Fruit fly (Drosophila melanogaster) whole organism, embryonic: ENCODE measurements around the gene Cnot4.

Source experiments
- Ada2b ChIP-seq: fragments of 200-800 bp; sonication (Bioruptor generic); IDR thresholded peaks from 2 replicates; pipeline ENCODE4 v1.3.6; 2022; ENCODE audit warnings: missing biosample characterization, missing genetic modification characterization
- Adf1 ChIP-seq: fragments of 200-800 bp; sonication (Bioruptor generic); IDR thresholded peaks from 2 replicates; pipeline ENCODE4 v1.3.6; 2022; ENCODE audit warnings: missing biosample characterization, missing genetic modification characterization
- Bdp1 ChIP-seq: fragments of 200-800 bp; sonication (Bioruptor generic); optimal IDR thresholded peaks from 3 replicates; lab custom pipeline; 2016; ENCODE audit warnings: missing biosample characterization, missing genetic modification characterization
- BtbVII ChIP-seq: fragments of 200-800 bp; sonication (Bioruptor generic); optimal IDR thresholded peaks from 3 replicates; lab custom pipeline; 2017; ENCODE audit warnings: missing biosample characterization, mild to moderate bottlenecking, missing genetic modification characterization
- CG11504 ChIP-seq: fragments of 200-800 bp; sonication (Bioruptor generic); optimal IDR thresholded peaks from 3 replicates; lab custom pipeline; 2019; ENCODE audit warnings: missing biosample characterization, mild to moderate bottlenecking, missing genetic modification characterization, moderate library complexity
- CG15011 ChIP-seq: fragments of 200-800 bp; sonication (Bioruptor generic); optimal IDR thresholded peaks from 3 replicates; lab custom pipeline; 2018; ENCODE audit warnings: missing biosample characterization, mild to moderate bottlenecking, missing genetic modification characterization
- CG16779 ChIP-seq: fragments of 200-800 bp; sonication (Bioruptor generic); IDR thresholded peaks from 2 replicates; pipeline ENCODE4 v1.3.6; 2022; ENCODE audit warnings: missing biosample characterization, missing genetic modification characterization
- CG17186 ChIP-seq: fragments of 200-800 bp; sonication (Bioruptor generic); optimal IDR thresholded peaks from 3 replicates; lab custom pipeline; 2017; ENCODE audit warnings: missing biosample characterization, missing genetic modification reagents, missing genetic modification characterization
- CG17328 ChIP-seq: fragments of 200-800 bp; sonication (Bioruptor generic); IDR thresholded peaks from 2 replicates; pipeline ENCODE4 v1.3.6; 2022; ENCODE audit warnings: missing biosample characterization, missing genetic modification characterization
- CG17361 ChIP-seq: fragments of 200-800 bp; sonication (Bioruptor generic); IDR thresholded peaks from 3 replicates; pipeline ENCODE4 v1.3.6; 2022; ENCODE audit warnings: missing biosample characterization, missing genetic modification characterization
- CG17912 ChIP-seq: fragments of 200-800 bp; sonication (Bioruptor generic); optimal IDR thresholded peaks from 2 replicates; lab custom pipeline; 2018; ENCODE audit warnings: missing biosample characterization, mild to moderate bottlenecking, missing genetic modification characterization
- CG30020 ChIP-seq: fragments of 200-800 bp; optimal IDR thresholded peaks from 2 replicates; lab custom pipeline; 2019; ENCODE audit warnings: missing biosample characterization, mild to moderate bottlenecking, missing genetic modification characterization, moderate library complexity
- CG34224 ChIP-seq: fragments of 200-800 bp; sonication (Bioruptor generic); IDR thresholded peaks from 3 replicates; pipeline ENCODE4 v1.3.6; 2022; ENCODE audit warnings: missing biosample characterization, missing genetic modification characterization; ENCODE audit not compliant: partially characterized antibody
- CG3726 ChIP-seq: fragments of 200-800 bp; sonication (Bioruptor generic); IDR thresholded peaks from 3 replicates; pipeline ENCODE4, ENCODE4 v1.3.6; 2022; ENCODE audit warnings: missing biosample characterization, missing genetic modification characterization
- CG5245 ChIP-seq: fragments of 200-800 bp; sonication (Bioruptor generic); optimal IDR thresholded peaks from 3 replicates; lab custom pipeline; 2016; ENCODE audit warnings: missing biosample characterization, missing genetic modification characterization
- CG6175 ChIP-seq: fragments of 200-800 bp; sonication (Bioruptor generic); IDR thresholded peaks from 3 replicates; pipeline ENCODE4 v1.3.6; 2022; ENCODE audit warnings: missing biosample characterization, missing genetic modification characterization
- CG6254 ChIP-seq: fragments of 200-800 bp; sonication (Bioruptor generic); optimal IDR thresholded peaks from 3 replicates; lab custom pipeline; 2017; ENCODE audit warnings: mild to moderate bottlenecking, missing biosample characterization, missing genetic modification reagents, missing genetic modification characterization
- CG8089 ChIP-seq: fragments of 200-800 bp; sonication (Bioruptor generic); optimal IDR thresholded peaks from 3 replicates; lab custom pipeline; 2016; ENCODE audit warnings: missing biosample characterization, missing genetic modification characterization
- CG9609 ChIP-seq: fragments of 200-800 bp; sonication (Bioruptor generic); optimal IDR thresholded peaks from 3 replicates; lab custom pipeline; 2016; ENCODE audit warnings: missing biosample characterization, missing genetic modification characterization
- Camta ChIP-seq: fragments of 200-800 bp; sonication (Bioruptor generic); optimal IDR thresholded peaks from 2 replicates; lab custom pipeline; 2016; ENCODE audit warnings: missing biosample characterization, missing genetic modification characterization
- Chrac-16 ChIP-seq: fragments of 200-800 bp; sonication (Bioruptor generic); optimal IDR thresholded peaks from 3 replicates; lab custom pipeline; 2016; ENCODE audit warnings: missing biosample characterization, missing genetic modification characterization
- E2f1 ChIP-seq: fragments of 200-800 bp; sonication (Bioruptor generic); IDR thresholded peaks from 2 replicates; pipeline ENCODE4 v1.3.6; 2022; ENCODE audit warnings: missing biosample characterization, missing genetic modification characterization
- Ets97D ChIP-seq: fragments of 200-800 bp; sonication (Bioruptor generic); optimal IDR thresholded peaks from 3 replicates; lab custom pipeline; 2016; ENCODE audit warnings: missing biosample characterization, missing genetic modification characterization
- H2.0 ChIP-seq: fragments of 200-800 bp; sonication (Bioruptor generic); IDR thresholded peaks from 2 replicates; pipeline ENCODE4 v1.3.6; 2022; ENCODE audit warnings: missing biosample characterization, missing genetic modification characterization
- HLH4C ChIP-seq: fragments of 200-800 bp; sonication (Bioruptor generic); IDR thresholded peaks from 3 replicates; pipeline ENCODE4 v1.3.6; 2022; ENCODE audit warnings: missing biosample characterization, missing genetic modification characterization; ENCODE audit not compliant: partially characterized antibody
- Hsf ChIP-seq: fragments of 200-800 bp; sonication (Bioruptor generic); optimal IDR thresholded peaks from 3 replicates; lab custom pipeline; 2016; ENCODE audit warnings: missing biosample characterization, missing genetic modification characterization
- Sox102F ChIP-seq: fragments of 200-800 bp; sonication (Bioruptor generic); optimal IDR thresholded peaks from 2 replicates; lab custom pipeline; 2018; ENCODE audit warnings: missing biosample characterization, mild to moderate bottlenecking, missing genetic modification characterization, moderate library complexity
- TFAM ChIP-seq: fragments of 200-800 bp; sonication (Bioruptor generic); optimal IDR thresholded peaks from 2 replicates; lab custom pipeline; 2017; ENCODE audit warnings: missing biosample characterization, missing genetic modification characterization, inconsistent platforms
- ara ChIP-seq: fragments of 200-800 bp; sonication (Bioruptor generic); IDR thresholded peaks from 2 replicates; pipeline ENCODE4 v1.3.6; 2022; ENCODE audit warnings: missing biosample characterization, missing genetic modification characterization
- bowl ChIP-seq: fragments of 200-800 bp; sonication (Bioruptor generic); IDR thresholded peaks from 2 replicates; pipeline ENCODE4 v1.3.6; 2022; ENCODE audit warnings: missing biosample characterization, missing genetic modification characterization
- bsh ChIP-seq, 2 experiments: fragments of 200-800 bp; sonication (Bioruptor generic); optimal IDR thresholded peaks; 2 replicates each; lab custom pipeline; 2017 to 2018; ENCODE audit warnings: mild to moderate bottlenecking in 2 of 2, missing biosample characterization in 2 of 2, missing genetic modification characterization in 2 of 2, moderate library complexity in 1 of 2
- caup ChIP-seq: fragments of 200-800 bp; sonication (Bioruptor generic); optimal IDR thresholded peaks from 3 replicates; lab custom pipeline; 2017; ENCODE audit warnings: missing biosample characterization, mild to moderate bottlenecking, missing genetic modification characterization, moderate library complexity; ENCODE audit not compliant: severe bottlenecking
- fd102C ChIP-seq: fragments of 200-800 bp; sonication (Bioruptor generic); optimal IDR thresholded peaks from 2 replicates; lab custom pipeline; 2018; ENCODE audit warnings: missing biosample characterization, mild to moderate bottlenecking, missing genetic modification characterization, moderate library complexity
- gsb ChIP-seq: fragments of 200-800 bp; sonication (Bioruptor generic); IDR thresholded peaks from 2 replicates; pipeline ENCODE4 v1.3.6; 2022; ENCODE audit warnings: missing biosample characterization, missing genetic modification characterization
- klu ChIP-seq: fragments of 200-800 bp; sonication (Bioruptor generic); IDR thresholded peaks from 2 replicates; pipeline ENCODE4 v1.3.6; 2022; ENCODE audit warnings: missing biosample characterization, missing genetic modification characterization
- luna ChIP-seq: fragments of 200-800 bp; sonication (Bioruptor generic); optimal IDR thresholded peaks from 2 replicates; lab custom pipeline; 2016; ENCODE audit warnings: missing biosample characterization, missing genetic modification characterization
- org-1 ChIP-seq: fragments of 200-800 bp; sonication (Bioruptor generic); optimal IDR thresholded peaks from 2 replicates; lab custom pipeline; 2017; ENCODE audit warnings: missing biosample characterization, missing genetic modification characterization
- pan ChIP-seq, 4 experiments: fragments of >200 bp in 3 of 4; fragments of 200-800 bp in 1 of 4; sonication (Bioruptor generic) in 1 of 4; optimal IDR thresholded peaks in 3 of 4; IDR thresholded peaks in 1 of 4; 2 replicates each; pipeline versions ENCODE4 v1.3.6 to Lab custom; 2017 to 2022; ENCODE audit warnings: missing biosample characterization in 2 of 4, missing genetic modification characterization in 2 of 4, mixed read lengths in 1 of 4
- pho ChIP-seq: fragments of 200-800 bp; sonication (Bioruptor generic); optimal IDR thresholded peaks from 2 replicates; lab custom pipeline; 2016; ENCODE audit warnings: missing biosample characterization, missing genetic modification characterization
- pzg ChIP-seq: fragments of 200-800 bp; sonication (Bioruptor generic); optimal IDR thresholded peaks from 3 replicates; lab custom pipeline; 2018; ENCODE audit warnings: missing biosample characterization, mild to moderate bottlenecking, missing genetic modification characterization, moderate library complexity
- ranshi ChIP-seq: fragments of 200-800 bp; sonication (Bioruptor generic); IDR thresholded peaks from 2 replicates; pipeline ENCODE4 v1.3.6; 2022; ENCODE audit warnings: missing biosample characterization, missing genetic modification characterization
- shn ChIP-seq: fragments of 200-800 bp; sonication (Bioruptor generic); optimal IDR thresholded peaks from 3 replicates; lab custom pipeline; 2016; ENCODE audit warnings: missing biosample characterization, missing genetic modification characterization
- slp2 ChIP-seq: fragments of 200-800 bp; sonication (Bioruptor generic); optimal IDR thresholded peaks from 2 replicates; lab custom pipeline; 2016; ENCODE audit warnings: missing biosample characterization, missing genetic modification characterization
- sna ChIP-seq: fragments of 200-800 bp; sonication (Bioruptor generic); IDR thresholded peaks from 2 replicates; pipeline ENCODE4 v1.3.6; 2022; ENCODE audit warnings: missing biosample characterization, missing genetic modification characterization; ENCODE audit not compliant: partially characterized antibody
- tio ChIP-seq: fragments of 200-800 bp; sonication (Bioruptor generic); optimal IDR thresholded peaks from 2 replicates; lab custom pipeline; 2017; ENCODE audit warnings: missing biosample characterization, missing genetic modification characterization, inconsistent platforms
- tna ChIP-seq: fragments of 200-800 bp; sonication (Bioruptor generic); IDR thresholded peaks from 2 replicates; pipeline ENCODE4 v1.3.6; 2022; ENCODE audit warnings: missing biosample characterization, missing genetic modification characterization; ENCODE audit not compliant: partially characterized antibody
- trh ChIP-seq: fragments of 200-800 bp; sonication (Bioruptor generic); optimal IDR thresholded peaks from 2 replicates; lab custom pipeline; 2016; ENCODE audit warnings: missing biosample characterization, missing genetic modification characterization
- unc-4 ChIP-seq: fragments of 200-800 bp; sonication (Bioruptor generic); IDR thresholded peaks from 2 replicates; pipeline ENCODE4 v1.3.6; 2022; ENCODE audit warnings: missing biosample characterization, missing genetic modification characterization; ENCODE audit not compliant: partially characterized antibody
- z ChIP-seq: fragments of 200-800 bp; sonication (Bioruptor generic); IDR thresholded peaks from 3 replicates; pipeline ENCODE4 v1.3.6; 2022; ENCODE audit warnings: missing biosample characterization, missing genetic modification characterization

Gene Cnot4

dm6 chr2L:10381890-10382450, 14.5 kb upstream of the Cnot4 start, which contains the start of gene CG5096 (continued):
- peak; percentile 93 for TF ChIP-seq caup (GFP tag; lab: Kevin White, UChicago)
- TF ChIP-seq shn (GFP tag; lab: Kevin White, UChicago) = peak; percentile 18
- peak; percentile 46 for TF ChIP-seq CG30020 (tag; lab: Kevin White, UChicago)
- TF ChIP-seq CG15011 = peak; percentile 84
- peak; percentile 79 for TF ChIP-seq Hsf (GFP tag; lab: Kevin White, UChicago)
- peak; percentile 47 for TF ChIP-seq slp2 (GFP tag; lab: Kevin White, UChicago)
- TF ChIP-seq CG17361 (GFP tag; lab: Robert Waterston, UW) = peak; percentile 84; the same call in 2 of the 3 replicates
- peak; percentile 66 for TF ChIP-seq CG5245
- peak; percentile 89 for TF ChIP-seq Ada2b (GFP tag; lab: Robert Waterston, UW)
- no peak for TF ChIP-seq fd102C (GFP tag; lab: Kevin White, UChicago)
- peak; percentile 50 for TF ChIP-seq Ets97D (GFP tag; lab: Kevin White, UChicago)
- peak; percentile 91; the same call in 1 of the 2 replicates for TF ChIP-seq ranshi (GFP tag; lab: Robert Waterston, UW)
- TF ChIP-seq H2.0 (GFP tag; lab: Robert Waterston, UW) = peak; percentile 79
- peak; percentile 68 for TF ChIP-seq tio (GFP tag; lab: Kevin White, UChicago)
- peak; percentile 60 for TF ChIP-seq CG6254
- peak; percentile 88 for TF ChIP-seq E2f1 (GFP tag; lab: Robert Waterston, UW)
- TF ChIP-seq org-1 (GFP tag; lab: Kevin White, UChicago) = peak; percentile 78
- TF ChIP-seq CG34224 (GFP tag; lab: Robert Waterston, UW) = no peak
- TF ChIP-seq sna (GFP tag; lab: Robert Waterston, UW) = no peak
- TF ChIP-seq Adf1 (GFP tag; lab: Robert Waterston, UW) = peak; percentile 76
- no peak for TF ChIP-seq TFAM
- peak; percentile 78 for TF ChIP-seq Camta (GFP tag; lab: Kevin White, UChicago)
- peak; percentile 45 for TF ChIP-seq luna (GFP tag; lab: Kevin White, UChicago)
- peak; percentile 84 for TF ChIP-seq gsb
- TF ChIP-seq CG11504 (tag; lab: Kevin White, UChicago) = peak; percentile 92
- peak; percentile 84 for TF ChIP-seq pho
- peak; percentile 91 for TF ChIP-seq Sox102F (GFP tag; lab: Kevin White, UChicago)
- peak; percentile 48; the same call in 1 of the 3 replicates for TF ChIP-seq CG3726 (GFP tag; lab: Robert Waterston, UW)
- peak; percentile 71 for TF ChIP-seq klu (GFP tag; lab: Robert Waterston, UW)
- no peak for TF ChIP-seq CG17186 (GFP tag; lab: Kevin White, UChicago)
- peak; percentile 63; the same call in 1 of the 3 replicates for TF ChIP-seq CG6175 (GFP tag; lab: Robert Waterston, UW)
- 0 out of 2 replicates have a peak, but pooled peaks have one; percentile 60 for TF ChIP-seq CG16779 (GFP tag; lab: Robert Waterston, UW)
- TF ChIP-seq CG17912 (GFP tag; lab: Kevin White, UChicago) = peak; percentile 43
- TF ChIP-seq CG17328 (GFP tag; lab: Robert Waterston, UW) = peak; percentile 83
- peak; percentile 90 for TF ChIP-seq BtbVII
- no peak for TF ChIP-seq HLH4C
- peak; percentile 79 for TF ChIP-seq ara
- TF ChIP-seq CG9609 = peak; percentile 53
- peak; percentile 51 for TF ChIP-seq trh
- no peak for TF ChIP-seq tna (GFP tag; lab: Robert Waterston, UW)
- peak; percentile 58 for TF ChIP-seq Chrac-16
- no peak for TF ChIP-seq Bdp1 (GFP tag; lab: Kevin White, UChicago)
- TF ChIP-seq bowl (GFP tag; lab: Robert Waterston, UW) = peak; percentile 53; the same call in 1 of the 2 replicates
- peak in 1 of 2 experiments; percentile 90 for TF ChIP-seq bsh (GFP tag; optimal IDR thresholded peaks at IDR 0.05; lab: Kevin White, UChicago)
- TF ChIP-seq CG8089 = peak; percentile 64
- peak; percentile 10 for TF ChIP-seq pzg (GFP tag; lab: Kevin White, UChicago)
- TF ChIP-seq unc-4 (GFP tag; lab: Robert Waterston, UW) = no peak
- no peak for TF ChIP-seq pan (optimal IDR thresholded peaks at IDR 0.05; lab: Kevin White, UChicago)
- peak in 1 of 2 experiments; percentile 91 for TF ChIP-seq pan (GFP tag; optimal IDR thresholded peaks at IDR 0.05 in 1 of 2, IDR thresholded peaks at IDR 0.05 in 1 of 2)
- no peak for TF ChIP-seq z (GFP tag; lab: Robert Waterston, UW)
